Fruit fly (Drosophila melanogaster): ENCODE measurements around the gene CG31715.

DNA sequence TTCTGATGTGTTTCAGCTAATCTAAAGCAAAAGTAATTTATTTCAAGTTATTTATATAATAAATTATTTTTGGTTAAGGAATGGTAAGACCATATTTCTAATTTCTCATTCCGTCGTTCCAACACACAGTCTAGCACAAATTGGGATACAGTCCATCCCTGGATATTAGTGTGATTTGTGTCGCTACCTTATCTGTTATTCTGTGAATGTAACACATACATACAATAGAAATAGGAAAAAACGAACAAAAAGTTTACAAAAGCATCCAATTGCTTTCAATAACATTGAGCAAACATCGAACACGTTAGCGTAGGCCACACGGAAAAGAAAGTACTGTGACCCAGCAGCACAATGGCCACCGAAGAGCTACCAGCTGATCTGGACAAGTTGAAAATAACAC is 25.1 kb downstream of the CG31715 start, which contains the start of gene CG5056:
- no peak for TF ChIP-seq psq (optimal IDR thresholded peaks at IDR 0.05)
- TF ChIP-seq Dll (optimal IDR thresholded peaks at IDR 0.05): no peak
- TF ChIP-seq CG8478 (optimal IDR thresholded peaks at IDR 0.05): no peak
- no peak for TF ChIP-seq pan (optimal IDR thresholded peaks at IDR 0.05)
- TF ChIP-seq usp (GFP tag; optimal IDR thresholded peaks at IDR 0.05): no peak

Measured in whole organism.